Fruit fly (Drosophila melanogaster): ENCODE results near the gene del.

Gene del

DNA sequence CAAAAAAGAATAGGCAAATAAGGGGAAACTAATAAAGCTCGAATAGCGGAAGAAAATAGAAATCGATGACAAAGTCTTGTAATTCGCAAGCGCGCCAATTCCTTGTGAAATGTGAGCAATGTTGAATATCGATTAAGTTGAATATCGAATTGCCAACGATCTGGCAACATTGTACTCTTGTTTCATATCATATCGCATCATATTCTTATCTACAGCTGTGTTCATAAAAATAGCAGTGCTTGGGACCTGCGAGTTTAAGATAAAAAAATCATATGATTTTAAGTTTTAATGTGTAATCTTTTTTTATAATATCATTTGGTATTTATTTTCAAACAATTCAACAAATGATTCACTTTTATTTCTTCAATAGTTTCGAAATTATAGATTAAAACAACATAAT, 707 bp upstream of the del start (continued):
- no peak for TF ChIP-seq CG8765 (GFP tag; IDR thresholded peaks at IDR 0.05)
- TF ChIP-seq CG3995 (GFP tag; optimal IDR thresholded peaks at IDR 0.05): no peak
- peak; percentile 77 for TF ChIP-seq CG9932 (GFP tag; IDR thresholded peaks at IDR 0.05)
- TF ChIP-seq CG15601 (tag; optimal IDR thresholded peaks at IDR 0.05): peak; percentile 29
- TF ChIP-seq Six4 (GFP tag; optimal IDR thresholded peaks at IDR 0.05): peak; percentile 64
- TF ChIP-seq fd3F (GFP tag; optimal IDR thresholded peaks at IDR 0.05): no peak
- no peak for TF ChIP-seq CG1529 (GFP tag; optimal IDR thresholded peaks at IDR 0.05)
- no peak for TF ChIP-seq lab (GFP tag; optimal IDR thresholded peaks at IDR 0.05)
- TF ChIP-seq CG1832 (GFP tag; optimal IDR thresholded peaks at IDR 0.05): no peak
- TF ChIP-seq stwl (tag; optimal IDR thresholded peaks at IDR 0.05): peak; percentile 90
- TF ChIP-seq CG11247 (GFP tag; IDR thresholded peaks at IDR 0.05): peak; percentile 43
- no peak for TF ChIP-seq oc (tag; optimal IDR thresholded peaks at IDR 0.05)
- TF ChIP-seq Mad (GFP tag; optimal IDR thresholded peaks at IDR 0.05): no peak
- no peak for TF ChIP-seq CG10431 (GFP tag; optimal IDR thresholded peaks at IDR 0.05)
- no peak for TF ChIP-seq Hmr (GFP tag; optimal IDR thresholded peaks at IDR 0.05)
- TF ChIP-seq Chrac-16 (GFP tag; optimal IDR thresholded peaks at IDR 0.05): peak; percentile 1
- TF ChIP-seq Side (GFP tag; optimal IDR thresholded peaks at IDR 0.05): no peak
- TF ChIP-seq Aef1 (GFP tag; IDR thresholded peaks at IDR 0.05): peak; percentile 32; the same call in 1 of the 3 replicates
- peak; percentile 70 for TF ChIP-seq CG17361 (GFP tag; IDR thresholded peaks at IDR 0.05)
- TF ChIP-seq CG10274 (GFP tag; optimal IDR thresholded peaks at IDR 0.05): no peak
- peak; percentile 41; the same call in 1 of the 2 replicates for TF ChIP-seq lmd (GFP tag; IDR thresholded peaks at IDR 0.05)
- no peak for TF ChIP-seq CG8089 (GFP tag; optimal IDR thresholded peaks at IDR 0.05)
- peak; percentile 51 for TF ChIP-seq sug (tag; optimal IDR thresholded peaks at IDR 0.05)
- TF ChIP-seq unpg (GFP tag; optimal IDR thresholded peaks at IDR 0.05): peak; percentile 71
- 0 out of 2 replicates have a peak, but pooled peaks have one; percentile 18 for TF ChIP-seq Drgx (GFP tag; IDR thresholded peaks at IDR 0.05)
- TF ChIP-seq CG7357 (GFP tag; IDR thresholded peaks at IDR 0.05): no peak
- TF ChIP-seq CG2875 (GFP tag; optimal IDR thresholded peaks at IDR 0.05): no peak
- TF ChIP-seq Camta (GFP tag; optimal IDR thresholded peaks at IDR 0.05): peak; percentile 16
- TF ChIP-seq Dad (GFP tag; optimal IDR thresholded peaks at IDR 0.05): no peak
- TF ChIP-seq MTF-1 (GFP tag; optimal IDR thresholded peaks at IDR 0.05; ENCODE audit: borderline replicate concordance): peak; percentile 12
- TF ChIP-seq chif (GFP tag; optimal IDR thresholded peaks at IDR 0.05): no peak
- TF ChIP-seq p53 (GFP tag; optimal IDR thresholded peaks at IDR 0.05): no peak
- TF ChIP-seq h (optimal IDR thresholded peaks at IDR 0.05): no peak
- TF ChIP-seq run (tag; optimal IDR thresholded peaks at IDR 0.05): no peak
- no peak for TF ChIP-seq z (GFP tag; IDR thresholded peaks at IDR 0.05)
- peak in 1 of 2 experiments; percentile 10 for TF ChIP-seq crp (GFP tag; optimal IDR thresholded peaks at IDR 0.05)
- peak; percentile 21 for TF ChIP-seq CG33557 (GFP tag; optimal IDR thresholded peaks at IDR 0.05)
- TF ChIP-seq pfk (GFP tag; optimal IDR thresholded peaks at IDR 0.05): no peak
- TF ChIP-seq Dbx (GFP tag; IDR thresholded peaks at IDR 0.05): peak; percentile 55; the same call in 1 of the 3 replicates
- TF ChIP-seq CG13624 (GFP tag; optimal IDR thresholded peaks at IDR 0.05): no peak
- TF ChIP-seq CG15011 (GFP tag; optimal IDR thresholded peaks at IDR 0.05): no peak
- TF ChIP-seq CG12942 (GFP tag; optimal IDR thresholded peaks at IDR 0.05): peak; percentile 30
- 0 out of 2 replicates have a peak, but pooled peaks have one; percentile 30 for TF ChIP-seq ranshi (GFP tag; IDR thresholded peaks at IDR 0.05)
- no peak for TF ChIP-seq sqz (GFP tag; optimal IDR thresholded peaks at IDR 0.05)
- TF ChIP-seq Dek (tag; optimal IDR thresholded peaks at IDR 0.05): peak; percentile 32
- TF ChIP-seq CG14710 (tag; optimal IDR thresholded peaks at IDR 0.05): peak; percentile 57
- TF ChIP-seq bbx (GFP tag; IDR thresholded peaks at IDR 0.05; ENCODE audit: partially characterized antibody): peak; percentile 58; the same call in 1 of the 2 replicates
- TF ChIP-seq scrt (GFP tag; optimal IDR thresholded peaks at IDR 0.05): peak; percentile 20
- TF ChIP-seq Fer1 (GFP tag; optimal IDR thresholded peaks at IDR 0.05): peak; percentile 42
- no peak for TF ChIP-seq CG3163 (GFP tag; optimal IDR thresholded peaks at IDR 0.05)
- no peak for TF ChIP-seq yki (optimal IDR thresholded peaks at IDR 0.05)
